Fruit fly (Drosophila melanogaster) whole organism, embryonic: ENCODE measurements around the gene CG34176.

Source experiments
- B-H2 ChIP-seq: fragments of 200-800 bp; sonication (Bioruptor generic); optimal IDR thresholded peaks from 2 replicates; lab custom pipeline; 2018; ENCODE audit warnings: missing biosample characterization, mild to moderate bottlenecking, missing genetic modification characterization
- Bteb2 ChIP-seq: fragments of 200-800 bp; sonication (Bioruptor generic); optimal IDR thresholded peaks from 2 replicates; lab custom pipeline; 2016; ENCODE audit warnings: missing biosample characterization, missing genetic modification characterization
- CG10979 ChIP-seq: fragments of 200-800 bp; sonication (Bioruptor generic); optimal IDR thresholded peaks from 2 replicates; lab custom pipeline; 2018; ENCODE audit warnings: missing biosample characterization, mild to moderate bottlenecking, missing genetic modification characterization, moderate library complexity
- CG11560 ChIP-seq: fragments of 200-800 bp; sonication (Bioruptor generic); IDR thresholded peaks from 3 replicates; pipeline ENCODE4 v1.3.6; 2022; ENCODE audit warnings: missing biosample characterization, missing genetic modification characterization
- CG11696 ChIP-seq: fragments of 200-800 bp; sonication (Bioruptor generic); IDR thresholded peaks from 2 replicates; pipeline ENCODE4 v1.3.6; 2022; ENCODE audit warnings: missing biosample characterization, missing genetic modification characterization
- CG12104 ChIP-seq: fragments of 200-800 bp; sonication (Bioruptor generic); optimal IDR thresholded peaks from 3 replicates; lab custom pipeline; 2016; ENCODE audit warnings: missing biosample characterization, missing genetic modification characterization
- CG1529 ChIP-seq: fragments of 200-800 bp; sonication (Bioruptor generic); optimal IDR thresholded peaks from 3 replicates; lab custom pipeline; 2018; ENCODE audit warnings: missing biosample characterization, missing genetic modification characterization
- CG17328 ChIP-seq: fragments of 200-800 bp; sonication (Bioruptor generic); IDR thresholded peaks from 2 replicates; pipeline ENCODE4 v1.3.6; 2022; ENCODE audit warnings: missing biosample characterization, missing genetic modification characterization
- CG31388 ChIP-seq: fragments of 200-800 bp; sonication (Bioruptor generic); optimal IDR thresholded peaks from 2 replicates; lab custom pipeline; 2016; ENCODE audit warnings: missing biosample characterization, missing genetic modification characterization
- CG4404 ChIP-seq: fragments of 200-800 bp; sonication (Bioruptor generic); IDR thresholded peaks from 2 replicates; pipeline ENCODE4 v1.3.6; 2022; ENCODE audit warnings: missing biosample characterization, missing genetic modification characterization
- CG4820 ChIP-seq: fragments of 200-800 bp; sonication (Bioruptor generic); optimal IDR thresholded peaks from 3 replicates; lab custom pipeline; 2016; ENCODE audit warnings: missing biosample characterization, missing genetic modification characterization
- CG6683 ChIP-seq: fragments of 200-800 bp; sonication (Bioruptor generic); optimal IDR thresholded peaks from 2 replicates; lab custom pipeline; 2017; ENCODE audit warnings: missing biosample characterization, mild to moderate bottlenecking, missing genetic modification characterization, missing genetic modification reagents
- CG7357 ChIP-seq: fragments of 200-800 bp; sonication (Bioruptor generic); IDR thresholded peaks from 3 replicates; pipeline ENCODE4 v1.3.6; 2022; ENCODE audit warnings: missing biosample characterization, missing genetic modification characterization
- CG7963 ChIP-seq: fragments of 200-800 bp; sonication (Bioruptor generic); IDR thresholded peaks from 3 replicates; pipeline ENCODE4 v1.3.6; 2022; ENCODE audit warnings: missing biosample characterization, missing genetic modification characterization; ENCODE audit not compliant: partially characterized antibody
- CG8290 ChIP-seq, 3 experiments: fragments of 200-800 bp; sonication (Bioruptor generic); optimal IDR thresholded peaks; 2 replicates each; lab custom pipeline; 2016 to 2019; ENCODE audit warnings: missing biosample characterization in 3 of 3, missing genetic modification characterization in 3 of 3, mild to moderate bottlenecking in 2 of 3, moderate library complexity in 1 of 3
- D ChIP-seq, 2 experiments: fragments of 200-800 bp in 1 of 2; fragments of >200 bp in 1 of 2; sonication (Bioruptor generic) in 1 of 2; optimal IDR thresholded peaks; 2 replicates in 1 of 2; 3 replicates in 1 of 2; lab custom pipeline; 2017; ENCODE audit warnings: mild to moderate bottlenecking in 1 of 2, missing biosample characterization in 1 of 2, missing genetic modification characterization in 1 of 2, missing genetic modification reagents in 1 of 2
- Dfd ChIP-seq, 2 experiments: fragments of >200 bp; optimal IDR thresholded peaks; 2 replicates each; lab custom pipeline; 2017; ENCODE audit warnings: missing biosample characterization in 2 of 2, missing genetic modification characterization in 2 of 2
- Dll ChIP-seq: fragments of 200-800 bp; sonication (Bioruptor generic); IDR thresholded peaks from 4 replicates; pipeline ENCODE4 v1.3.6; 2022; ENCODE audit warnings: missing biosample characterization, missing genetic modification characterization; ENCODE audit not compliant: partially characterized antibody
- Ets65A ChIP-seq: fragments of 200-800 bp; sonication (Bioruptor generic); peaks from one replicate; lab custom pipeline; 2016; ENCODE audit warnings: missing biosample characterization, missing genetic modification characterization
- Fer3 ChIP-seq: fragments of 200-800 bp; sonication (Bioruptor generic); optimal IDR thresholded peaks from 2 replicates; lab custom pipeline; 2018; ENCODE audit warnings: missing biosample characterization, mild to moderate bottlenecking, missing genetic modification characterization, moderate library complexity
- HLH3B ChIP-seq: fragments of 200-800 bp; sonication (Bioruptor generic); IDR thresholded peaks from 2 replicates; pipeline ENCODE4 v1.3.6; 2022; ENCODE audit warnings: missing biosample characterization, missing genetic modification characterization
- Hr39 ChIP-seq: fragments of >200 bp; optimal IDR thresholded peaks from 2 replicates; lab custom pipeline; 2017
- Mes4 ChIP-seq: fragments of 200-800 bp; sonication (Bioruptor generic); optimal IDR thresholded peaks from 2 replicates; lab custom pipeline; 2016; ENCODE audit warnings: missing biosample characterization, missing genetic modification characterization
- Pdp1 ChIP-seq, 2 experiments: fragments of 200-800 bp; sonication (Bioruptor generic); optimal IDR thresholded peaks; 3 replicates each; lab custom pipeline; 2016; ENCODE audit warnings: missing biosample characterization in 2 of 2, missing genetic modification characterization in 2 of 2, mild to moderate bottlenecking in 1 of 2, moderate library complexity in 1 of 2
- cas ChIP-seq: fragments of 200-800 bp; sonication (Bioruptor generic); IDR thresholded peaks from 2 replicates; pipeline ENCODE4 v1.3.6; 2022; ENCODE audit warnings: missing biosample characterization, missing genetic modification characterization
- ci ChIP-seq: fragments of 200-800 bp; sonication (Bioruptor generic); IDR thresholded peaks from 3 replicates; pipeline ENCODE4 v1.3.6; 2022; ENCODE audit warnings: missing biosample characterization, missing genetic modification characterization
- croc ChIP-seq: fragments of 200-800 bp; sonication (Bioruptor generic); conservative IDR thresholded peaks from 3 replicates; pipeline ENCODE4 v1.3.6; 2022; ENCODE audit warnings: missing biosample characterization, missing genetic modification characterization
- dati ChIP-seq: fragments of 200-800 bp; sonication (Bioruptor generic); IDR thresholded peaks from 2 replicates; pipeline ENCODE4 v1.3.6; 2022; ENCODE audit warnings: missing biosample characterization, missing genetic modification characterization
- exex ChIP-seq: fragments of 200-800 bp; sonication (Bioruptor generic); optimal IDR thresholded peaks from 4 replicates; lab custom pipeline; 2018; ENCODE audit warnings: missing biosample characterization, mild to moderate bottlenecking, missing genetic modification characterization, moderate library complexity
- ftz-f1 ChIP-seq: fragments of 200-800 bp; sonication (Bioruptor generic); optimal IDR thresholded peaks from 2 replicates; lab custom pipeline; 2016; ENCODE audit warnings: missing biosample characterization, missing genetic modification characterization
- grau ChIP-seq: fragments of 200-800 bp; optimal IDR thresholded peaks from 3 replicates; lab custom pipeline; 2019; ENCODE audit warnings: missing biosample characterization, mild to moderate bottlenecking, missing genetic modification characterization, moderate library complexity
- gsb-n ChIP-seq: fragments of 200-800 bp; sonication (Bioruptor generic); optimal IDR thresholded peaks from 3 replicates; lab custom pipeline; 2018; ENCODE audit warnings: missing biosample characterization, mild to moderate bottlenecking, missing genetic modification characterization
- kah ChIP-seq: fragments of 200-800 bp; sonication (Bioruptor generic); optimal IDR thresholded peaks from 2 replicates; lab custom pipeline; 2018; ENCODE audit warnings: missing biosample characterization, mild to moderate bottlenecking, missing genetic modification characterization
- lab ChIP-seq: fragments of 200-800 bp; sonication (Bioruptor generic); optimal IDR thresholded peaks from 3 replicates; lab custom pipeline; 2017; ENCODE audit warnings: missing biosample characterization, missing genetic modification characterization, mild to moderate bottlenecking, moderate library complexity, missing genetic modification reagents
- lmd ChIP-seq: fragments of 200-800 bp; sonication (Bioruptor generic); IDR thresholded peaks from 2 replicates; pipeline ENCODE4 v1.3.6; 2022; ENCODE audit warnings: missing biosample characterization, missing genetic modification characterization
- lola ChIP-seq, 3 experiments: fragments of >200 bp in 2 of 3; fragments of 200-800 bp in 1 of 3; sonication (Bioruptor generic) in 1 of 3; optimal IDR thresholded peaks; 2 replicates each; lab custom pipeline; 2017 to 2019; ENCODE audit warnings: missing biosample characterization in 3 of 3, missing genetic modification characterization in 3 of 3, mild to moderate bottlenecking in 1 of 3, moderate library complexity in 1 of 3
- mam ChIP-seq: fragments of 200-800 bp; sonication (Bioruptor generic); optimal IDR thresholded peaks from 3 replicates; lab custom pipeline; 2016; ENCODE audit warnings: missing biosample characterization, missing genetic modification characterization
- mirr ChIP-seq: fragments of 200-800 bp; sonication (Bioruptor generic); optimal IDR thresholded peaks from 3 replicates; lab custom pipeline; 2018; ENCODE audit warnings: missing biosample characterization, mild to moderate bottlenecking, missing genetic modification characterization
- scrt ChIP-seq: fragments of 200-800 bp; sonication (Bioruptor generic); optimal IDR thresholded peaks from 2 replicates; lab custom pipeline; 2018; ENCODE audit warnings: missing biosample characterization, mild to moderate bottlenecking, missing genetic modification characterization, moderate library complexity
- slbo ChIP-seq: fragments of 200-800 bp; sonication (Bioruptor generic); IDR thresholded peaks from 2 replicates; pipeline ENCODE4 v1.3.6; 2022; ENCODE audit warnings: missing biosample characterization, missing genetic modification characterization
- slp2 ChIP-seq: fragments of 200-800 bp; sonication (Bioruptor generic); optimal IDR thresholded peaks from 2 replicates; lab custom pipeline; 2016; ENCODE audit warnings: missing biosample characterization, missing genetic modification characterization
- sug ChIP-seq: fragments of 200-800 bp; optimal IDR thresholded peaks from 2 replicates; lab custom pipeline; 2019; ENCODE audit warnings: missing biosample characterization, mild to moderate bottlenecking, missing genetic modification characterization, moderate library complexity
- twi ChIP-seq: fragments of 200-800 bp; optimal IDR thresholded peaks from 2 replicates; lab custom pipeline; 2019; ENCODE audit warnings: missing biosample characterization, mild to moderate bottlenecking, missing genetic modification characterization, moderate library complexity
- vvl ChIP-seq: fragments of 200-800 bp; sonication (Bioruptor generic); IDR thresholded peaks from 2 replicates; pipeline ENCODE4 v1.3.6; 2022; ENCODE audit warnings: missing biosample characterization, missing genetic modification characterization

CG34176 gene

dm6 chr2L:4004684-4005083 lies 804 bp downstream of the CG34176 start, which contains the start of gene CG15422:
Gene CG15422 (plus strand): TSS chr2L:4004984.
- TF ChIP-seq Mes4 (no peak), exex (tag; lab: Kevin White, UChicago) (peak; percentile 52), CG1529 (GFP tag; lab: Kevin White, UChicago) (no peak), mirr (GFP tag; lab: Kevin White, UChicago) (peak; percentile 31), CG31388 (GFP tag; lab: Kevin White, UChicago) (no peak), Dll (no peak), lola (GFP tag; optimal IDR thresholded peaks at IDR 0.05; lab: Kevin White, UChicago) (no peak), dati (GFP tag; lab: Robert Waterston, UW) (no peak), lab (GFP tag; lab: Kevin White, UChicago) (peak; percentile 61), CG4820 (no peak), kah (GFP tag; lab: Kevin White, UChicago) (no peak), gsb-n (no peak), cas (no peak), sug (tag; lab: Kevin White, UChicago) (peak; percentile 6), ci (no peak), HLH3B (GFP tag; lab: Robert Waterston, UW) (no peak), CG11696 (GFP tag; lab: Robert Waterston, UW) (no peak)
- TF ChIP-seq, all 482 proteins: peak for 4

- peak; percentile 26 for TF ChIP-seq lab (GFP tag; lab: Kevin White, UChicago)
- no peak for TF ChIP-seq croc
Observed at dm6 chr2L:4005741-4006140, 1.9 kb downstream of the CG34176 start, which contains the start of gene CG15423. Gene CG15423 (plus strand): TSS chr2L:4006041.

- TF ChIP-seq slp2 (GFP tag; lab: Kevin White, UChicago) (no peak), CG7357 (GFP tag; lab: Robert Waterston, UW) (0 out of 3 replicates have a peak, but pooled peaks have one; percentile 7)
- TF ChIP-seq, all 482 proteins: peak for 1
Observed at dm6 chr2L:4007390-4007789, 3.5 kb downstream of the CG34176 start, which contains the start of gene CG43773. Gene CG43773 (plus strand): TSS chr2L:4007690.

dm6 chr2L:4008353-4008752 lies 4.5 kb downstream of the CG34176 start, which contains the start of gene CG43774:
Gene CG43774 (plus strand): TSS chr2L:4008653.
- TF ChIP-seq lab (GFP tag; lab: Kevin White, UChicago) (peak; percentile 29), Fer3 (tag; lab: Kevin White, UChicago) (no peak)
- TF ChIP-seq, all 482 proteins: peak for 1

dm6 chr2L:4012089-4012488 lies 8.2 kb downstream of the CG34176 start:
- TF ChIP-seq CG6683 (GFP tag; lab: Kevin White, UChicago) = no peak
- TF ChIP-seq twi = no peak
- no peak for TF ChIP-seq B-H2 (GFP tag; lab: Kevin White, UChicago)
- peak; percentile 8 for TF ChIP-seq mam (GFP tag; lab: Kevin White, UChicago)
- no peak for TF ChIP-seq scrt
- no peak for TF ChIP-seq CG8290 (GFP tag; optimal IDR thresholded peaks at IDR 0.05; lab: Kevin White, UChicago)
- TF ChIP-seq CG8290 (tag; optimal IDR thresholded peaks at IDR 0.05; lab: Kevin White, UChicago) = no peak
- 0 out of 2 replicates have a peak, but pooled peaks have one; percentile 14 for TF ChIP-seq slbo
- no peak for TF ChIP-seq Ets65A (GFP tag; lab: Kevin White, UChicago)
- TF ChIP-seq CG11560 (tag; lab: Robert Waterston, UW) = no peak
- no peak for TF ChIP-seq Hr39 (lab: Kevin White, UChicago)
- TF ChIP-seq vvl (GFP tag; lab: Robert Waterston, UW) = no peak; the same call in 1 of the 2 replicates
- no peak for TF ChIP-seq Dfd (GFP tag; optimal IDR thresholded peaks at IDR 0.05; lab: Kevin White, UChicago)
- TF ChIP-seq D (optimal IDR thresholded peaks at IDR 0.05; lab: Kevin White, UChicago) = no peak
- TF ChIP-seq D (GFP tag; optimal IDR thresholded peaks at IDR 0.05; lab: Kevin White, UChicago) = no peak
- TF ChIP-seq CG4404 (GFP tag; lab: Robert Waterston, UW) = no peak
- TF ChIP-seq CG7963 (GFP tag; lab: Robert Waterston, UW) = no peak
- TF ChIP-seq CG10979 (tag; lab: Kevin White, UChicago) = no peak
- no peak for TF ChIP-seq Bteb2
- peak; percentile 24; the same call in 1 of the 2 replicates for TF ChIP-seq CG17328 (GFP tag; lab: Robert Waterston, UW)
- TF ChIP-seq Pdp1 (GFP tag; optimal IDR thresholded peaks at IDR 0.05; lab: Kevin White, UChicago) = peak in 1 of 2 experiments; percentile 9
- TF ChIP-seq ftz-f1 (GFP tag; lab: Kevin White, UChicago) = no peak
- peak; percentile 18 for TF ChIP-seq grau (tag; lab: Kevin White, UChicago)
- no peak for TF ChIP-seq CG12104 (GFP tag; lab: Kevin White, UChicago)
- peak; percentile 42; the same call in 1 of the 2 replicates for TF ChIP-seq lmd (GFP tag; lab: Robert Waterston, UW)
